Fruit fly (Drosophila melanogaster): Measurements from ENCODE around the gene CG14740.

dm6 chr3R:12080370-12080968 lies 17.7 kb upstream of the CG14740 start:
- TF ChIP-seq Snoo (tag; optimal IDR thresholded peaks at IDR 0.05) (no peak), CG10348 (GFP tag; IDR thresholded peaks at IDR 0.05) (no peak), EcR (GFP tag; optimal IDR thresholded peaks at IDR 0.05) (no peak), CG14655 (GFP tag; optimal IDR thresholded peaks at IDR 0.05) (no peak), CG32121 (GFP tag; IDR thresholded peaks at IDR 0.05) (no peak), CG17806 (tag; optimal IDR thresholded peaks at IDR 0.05) (no peak)

Data from whole organism, pupa.